Fruit fly (Drosophila melanogaster) whole organism, embryonic: ENCODE results near the gene Ak3.

Source experiments
- Abd-B ChIP-seq: fragments of 200-800 bp; sonication (Bioruptor generic); optimal IDR thresholded peaks from 2 replicates; lab custom pipeline; 2018; ENCODE audit warnings: missing biosample characterization, mild to moderate bottlenecking, missing genetic modification characterization, moderate library complexity
- CG10462 ChIP-seq: fragments of 200-800 bp; sonication (Bioruptor generic); optimal IDR thresholded peaks from 2 replicates; lab custom pipeline; 2016; ENCODE audit warnings: missing biosample characterization, missing genetic modification characterization
- CG10543 ChIP-seq: fragments of 200-800 bp; sonication (Bioruptor generic); optimal IDR thresholded peaks from 3 replicates; lab custom pipeline; 2017; ENCODE audit warnings: missing biosample characterization, mild to moderate bottlenecking, missing genetic modification characterization, moderate library complexity
- CG11695 ChIP-seq: fragments of 200-800 bp; sonication (Bioruptor generic); IDR thresholded peaks from 3 replicates; pipeline ENCODE4 v1.3.6; 2022; ENCODE audit warnings: missing biosample characterization, missing genetic modification characterization
- CG12155 ChIP-seq: fragments of 200-800 bp; sonication (Bioruptor generic); optimal IDR thresholded peaks from 3 replicates; lab custom pipeline; 2016; ENCODE audit warnings: missing biosample characterization, missing genetic modification characterization
- CG13424 ChIP-seq: fragments of 200-800 bp; sonication (Bioruptor generic); optimal IDR thresholded peaks from 2 replicates; lab custom pipeline; 2019; ENCODE audit warnings: missing biosample characterization, mild to moderate bottlenecking, missing genetic modification characterization, moderate library complexity
- CG13624 ChIP-seq: fragments of 200-800 bp; sonication (Bioruptor generic); optimal IDR thresholded peaks from 2 replicates; lab custom pipeline; 2016; ENCODE audit warnings: missing biosample characterization, missing genetic modification characterization
- CG14667 ChIP-seq: fragments of 200-800 bp; sonication (Bioruptor generic); IDR thresholded peaks from 2 replicates; pipeline ENCODE4 v1.3.6; 2022; ENCODE audit warnings: missing biosample characterization, missing genetic modification characterization
- CG15073 ChIP-seq: fragments of 200-800 bp; sonication (Bioruptor generic); optimal IDR thresholded peaks from 2 replicates; lab custom pipeline; 2016; ENCODE audit warnings: missing biosample characterization, missing genetic modification characterization
- CG15269 ChIP-seq: fragments of 200-800 bp; sonication (Bioruptor generic); optimal IDR thresholded peaks from 2 replicates; lab custom pipeline; 2018; ENCODE audit warnings: missing biosample characterization, mild to moderate bottlenecking, missing genetic modification characterization, moderate library complexity
- CG1529 ChIP-seq: fragments of 200-800 bp; sonication (Bioruptor generic); optimal IDR thresholded peaks from 3 replicates; lab custom pipeline; 2018; ENCODE audit warnings: missing biosample characterization, missing genetic modification characterization
- CG16813 ChIP-seq: fragments of 200-800 bp; sonication (Bioruptor generic); IDR thresholded peaks from 3 replicates; pipeline ENCODE4 v1.3.6; 2022; ENCODE audit warnings: missing biosample characterization, missing genetic modification characterization; ENCODE audit not compliant: partially characterized antibody
- CG17385 ChIP-seq: fragments of 200-800 bp; sonication (Bioruptor generic); optimal IDR thresholded peaks from 3 replicates; lab custom pipeline; 2018; ENCODE audit warnings: missing biosample characterization, mild to moderate bottlenecking, missing genetic modification characterization
- CG17829 ChIP-seq: fragments of 200-800 bp; optimal IDR thresholded peaks from 2 replicates; lab custom pipeline; 2019; ENCODE audit warnings: missing biosample characterization, mild to moderate bottlenecking, missing genetic modification characterization, moderate library complexity
- CG2875 ChIP-seq: fragments of 200-800 bp; sonication (Bioruptor generic); optimal IDR thresholded peaks from 2 replicates; lab custom pipeline; 2017; ENCODE audit warnings: missing biosample characterization, mild to moderate bottlenecking, missing genetic modification characterization, missing genetic modification reagents
- CG33213 ChIP-seq: fragments of 200-800 bp; sonication (Bioruptor generic); optimal IDR thresholded peaks from 3 replicates; lab custom pipeline; 2016; ENCODE audit warnings: missing biosample characterization, missing genetic modification characterization
- CG3847 ChIP-seq: fragments of 200-800 bp; sonication (Bioruptor generic); IDR thresholded peaks from 2 replicates; pipeline ENCODE4 v1.3.6; 2022; ENCODE audit warnings: missing biosample characterization, missing genetic modification characterization
- CG5245 ChIP-seq: fragments of 200-800 bp; sonication (Bioruptor generic); optimal IDR thresholded peaks from 3 replicates; lab custom pipeline; 2016; ENCODE audit warnings: missing biosample characterization, missing genetic modification characterization
- CG6689 ChIP-seq: fragments of 200-800 bp; sonication (Bioruptor generic); IDR thresholded peaks from 2 replicates; pipeline ENCODE4 v1.3.6; 2022; ENCODE audit warnings: missing biosample characterization, missing genetic modification characterization
- CG7928 ChIP-seq: fragments of 200-800 bp; sonication (Bioruptor generic); optimal IDR thresholded peaks from 2 replicates; lab custom pipeline; 2017; ENCODE audit warnings: missing biosample characterization, mild to moderate bottlenecking, missing genetic modification characterization
- Camta ChIP-seq: fragments of 200-800 bp; sonication (Bioruptor generic); optimal IDR thresholded peaks from 2 replicates; lab custom pipeline; 2016; ENCODE audit warnings: missing biosample characterization, missing genetic modification characterization
- Chrac-16 ChIP-seq: fragments of 200-800 bp; sonication (Bioruptor generic); optimal IDR thresholded peaks from 3 replicates; lab custom pipeline; 2016; ENCODE audit warnings: missing biosample characterization, missing genetic modification characterization
- Doc2 ChIP-seq: fragments of 200-800 bp; sonication (Bioruptor generic); IDR thresholded peaks from 2 replicates; pipeline ENCODE4 v1.3.6; 2022; ENCODE audit warnings: missing biosample characterization, missing genetic modification characterization
- E2f1 ChIP-seq: fragments of 200-800 bp; sonication (Bioruptor generic); IDR thresholded peaks from 2 replicates; pipeline ENCODE4 v1.3.6; 2022; ENCODE audit warnings: missing biosample characterization, missing genetic modification characterization
- H15 ChIP-seq: fragments of 200-800 bp; sonication (Bioruptor generic); IDR thresholded peaks from 3 replicates; pipeline ENCODE4 v1.3.6; 2022; ENCODE audit warnings: missing biosample characterization, missing genetic modification characterization
- HHEX ChIP-seq: fragments of 200-800 bp; sonication (Bioruptor generic); optimal IDR thresholded peaks from 3 replicates; lab custom pipeline; 2017; ENCODE audit warnings: missing biosample characterization, mild to moderate bottlenecking, missing genetic modification characterization, missing genetic modification reagents
- Hand ChIP-seq: fragments of 200-800 bp; sonication (Bioruptor generic); optimal IDR thresholded peaks from 2 replicates; lab custom pipeline; 2017; ENCODE audit warnings: mild to moderate bottlenecking, missing biosample characterization, missing genetic modification reagents, missing genetic modification characterization
- Hey ChIP-seq: fragments of 200-800 bp; sonication (Bioruptor generic); optimal IDR thresholded peaks from 3 replicates; lab custom pipeline; 2018; ENCODE audit warnings: missing biosample characterization, mild to moderate bottlenecking, missing genetic modification characterization
- Jarid2 ChIP-seq: fragments of 200-800 bp; sonication (Bioruptor generic); optimal IDR thresholded peaks from 3 replicates; lab custom pipeline; 2017; ENCODE audit warnings: mild to moderate bottlenecking, missing biosample characterization, missing genetic modification reagents, missing genetic modification characterization
- NC2β ChIP-seq: fragments of 200-800 bp; sonication (Bioruptor generic); optimal IDR thresholded peaks from 2 replicates; lab custom pipeline; 2016; ENCODE audit warnings: missing biosample characterization, missing genetic modification characterization
- Scr ChIP-seq: fragments of 200-800 bp; sonication (Bioruptor generic); IDR thresholded peaks from 2 replicates; pipeline ENCODE4 v1.3.6; 2022; ENCODE audit warnings: missing biosample characterization, missing genetic modification characterization; ENCODE audit not compliant: partially characterized antibody
- Six4 ChIP-seq: fragments of 200-800 bp; sonication (Bioruptor generic); optimal IDR thresholded peaks from 2 replicates; lab custom pipeline; 2016; ENCODE audit warnings: missing biosample characterization, missing genetic modification characterization
- ap ChIP-seq: fragments of 200-800 bp; sonication (Bioruptor generic); IDR thresholded peaks from 2 replicates; pipeline ENCODE4 v1.3.6; 2022; ENCODE audit warnings: missing biosample characterization, missing genetic modification characterization
- chinmo ChIP-seq: fragments of 200-800 bp; sonication (Bioruptor generic); IDR thresholded peaks from 4 replicates; pipeline ENCODE4 v1.3.6; 2022; ENCODE audit warnings: missing biosample characterization, missing genetic modification characterization; ENCODE audit not compliant: partially characterized antibody
- crol ChIP-seq: fragments of 200-800 bp; sonication (Bioruptor generic); IDR thresholded peaks from 2 replicates; pipeline ENCODE4 v1.3.6; 2022; ENCODE audit warnings: missing biosample characterization, missing genetic modification characterization
- fd3F ChIP-seq: fragments of 200-800 bp; sonication (Bioruptor generic); optimal IDR thresholded peaks from 2 replicates; lab custom pipeline; 2018; ENCODE audit warnings: missing biosample characterization, mild to moderate bottlenecking, missing genetic modification characterization, moderate library complexity
- gsb ChIP-seq: fragments of 200-800 bp; sonication (Bioruptor generic); IDR thresholded peaks from 2 replicates; pipeline ENCODE4 v1.3.6; 2022; ENCODE audit warnings: missing biosample characterization, missing genetic modification characterization
- hbn ChIP-seq: fragments of 200-800 bp; sonication (Bioruptor generic); IDR thresholded peaks from 2 replicates; pipeline ENCODE4 v1.3.6; 2022; ENCODE audit warnings: missing biosample characterization, missing genetic modification characterization; ENCODE audit not compliant: partially characterized antibody
- lmd ChIP-seq: fragments of 200-800 bp; sonication (Bioruptor generic); IDR thresholded peaks from 2 replicates; pipeline ENCODE4 v1.3.6; 2022; ENCODE audit warnings: missing biosample characterization, missing genetic modification characterization
- lov ChIP-seq, 2 experiments: fragments of 200-800 bp in 1 of 2; fragments of >200 bp in 1 of 2; sonication (Bioruptor generic) in 1 of 2; IDR thresholded peaks in 1 of 2; optimal IDR thresholded peaks in 1 of 2; 2 replicates in 1 of 2; 3 replicates in 1 of 2; pipeline versions ENCODE4 v1.3.6 to Lab custom; 2017 to 2022; ENCODE audit warnings: missing biosample characterization in 1 of 2, missing genetic modification characterization in 1 of 2
- maf-S ChIP-seq: fragments of 200-800 bp; sonication (Bioruptor generic); optimal IDR thresholded peaks from 2 replicates; lab custom pipeline; 2016; ENCODE audit warnings: missing biosample characterization, missing genetic modification characterization
- p53 ChIP-seq: fragments of 200-800 bp; sonication (Bioruptor generic); optimal IDR thresholded peaks from 2 replicates; lab custom pipeline; 2016; ENCODE audit warnings: missing biosample characterization, missing genetic modification characterization
- pho ChIP-seq: fragments of 200-800 bp; sonication (Bioruptor generic); optimal IDR thresholded peaks from 2 replicates; lab custom pipeline; 2016; ENCODE audit warnings: missing biosample characterization, missing genetic modification characterization
- pita ChIP-seq: fragments of 200-800 bp; sonication (Bioruptor generic); optimal IDR thresholded peaks from 2 replicates; lab custom pipeline; 2017; ENCODE audit warnings: missing biosample characterization, mild to moderate bottlenecking, missing genetic modification characterization
- pros ChIP-seq: fragments of 200-800 bp; sonication (Bioruptor generic); optimal IDR thresholded peaks from 3 replicates; lab custom pipeline; 2019; ENCODE audit warnings: missing biosample characterization, mild to moderate bottlenecking, missing genetic modification characterization, moderate library complexity
- ranshi ChIP-seq: fragments of 200-800 bp; sonication (Bioruptor generic); IDR thresholded peaks from 2 replicates; pipeline ENCODE4 v1.3.6; 2022; ENCODE audit warnings: missing biosample characterization, missing genetic modification characterization
- stwl ChIP-seq: fragments of 200-800 bp; sonication (Bioruptor generic); optimal IDR thresholded peaks from 3 replicates; lab custom pipeline; 2018; ENCODE audit warnings: missing biosample characterization, mild to moderate bottlenecking, missing genetic modification characterization, moderate library complexity
- tgo ChIP-seq: fragments of 200-800 bp; sonication (Bioruptor generic); IDR thresholded peaks from 3 replicates; pipeline ENCODE4 v1.3.6; 2022; ENCODE audit warnings: missing biosample characterization, missing genetic modification characterization
- tup ChIP-seq: fragments of 200-800 bp; sonication (Bioruptor generic); optimal IDR thresholded peaks from 2 replicates; lab custom pipeline; 2016; ENCODE audit warnings: missing biosample characterization, mild to moderate bottlenecking, missing genetic modification characterization, moderate library complexity
- wdn ChIP-seq: fragments of 200-800 bp; sonication (Bioruptor generic); IDR thresholded peaks from 2 replicates; pipeline ENCODE4 v1.3.6; 2022; ENCODE audit warnings: missing biosample characterization, missing genetic modification characterization

Gene Ak3

dm6 chr3R:10862773-10863445, 26.5 kb downstream of the Ak3 start, which contains the start of gene CG6574 (continued):
- TF ChIP-seq CG11695 (GFP tag; lab: Robert Waterston, UW) (0 out of 3 replicates have a peak, but pooled peaks have one; percentile 32), Hand (GFP tag; lab: Kevin White, UChicago) (no peak), tgo (no peak), tup (GFP tag; lab: Kevin White, UChicago) (no peak), CG15269 (no peak), gsb (GFP tag; lab: Robert Waterston, UW) (no peak), Scr (GFP tag; lab: Robert Waterston, UW) (no peak), stwl (tag; lab: Kevin White, UChicago) (peak; percentile 11), maf-S (GFP tag; lab: Kevin White, UChicago) (no peak), ap (no peak), CG13424 (no peak), CG14667 (no peak), Doc2 (GFP tag; lab: Robert Waterston, UW) (no peak), Jarid2 (GFP tag; lab: Kevin White, UChicago) (no peak), CG3847 (GFP tag; lab: Robert Waterston, UW) (no peak), CG16813 (GFP tag; lab: Robert Waterston, UW) (no peak), CG12155 (GFP tag; lab: Kevin White, UChicago) (no peak), CG17829 (tag; lab: Kevin White, UChicago) (peak; percentile 3), CG5245 (GFP tag; lab: Kevin White, UChicago) (no peak), pita (GFP tag; lab: Kevin White, UChicago) (no peak), CG13624 (peak; percentile 8), CG15073 (GFP tag; lab: Kevin White, UChicago) (no peak), lov (optimal IDR thresholded peaks at IDR 0.05; lab: Kevin White, UChicago) (no peak), lov (GFP tag; IDR thresholded peaks at IDR 0.05; lab: Robert Waterston, UW) (no peak), HHEX (GFP tag; lab: Kevin White, UChicago) (peak; percentile 15), ranshi (GFP tag; lab: Robert Waterston, UW) (no peak), Camta (GFP tag; lab: Kevin White, UChicago) (no peak), E2f1 (GFP tag; lab: Robert Waterston, UW) (0 out of 2 replicates have a peak, but pooled peaks have one; percentile 5), pho (GFP tag; lab: Kevin White, UChicago) (no peak), CG6689 (GFP tag; lab: Robert Waterston, UW) (no peak), crol (GFP tag; lab: Robert Waterston, UW) (no peak), Abd-B (GFP tag; lab: Kevin White, UChicago) (no peak), CG17385 (no peak), chinmo (peak; percentile 79; the same call in 3 of the 4 replicates), Six4 (GFP tag; lab: Kevin White, UChicago) (no peak), fd3F (GFP tag; lab: Kevin White, UChicago) (no peak), lmd (GFP tag; lab: Robert Waterston, UW) (no peak), hbn (GFP tag; lab: Robert Waterston, UW) (no peak), CG7928 (GFP tag; lab: Kevin White, UChicago) (no peak), NC2β (GFP tag; lab: Kevin White, UChicago) (no peak), wdn (GFP tag; lab: Robert Waterston, UW) (no peak), Chrac-16 (GFP tag; lab: Kevin White, UChicago) (no peak), pros (no peak), CG10462 (GFP tag; lab: Kevin White, UChicago) (no peak), CG2875 (no peak), p53 (no peak), Hey (tag; lab: Kevin White, UChicago) (no peak), CG33213 (GFP tag; lab: Kevin White, UChicago) (no peak), CG10543 (no peak), CG1529 (GFP tag; lab: Kevin White, UChicago) (no peak), H15 (GFP tag; lab: Robert Waterston, UW) (no peak)
